Fruit fly (Drosophila melanogaster): ENCODE measurements around the gene CG15465.

CG15465 gene

dm6 chrX:5082840-5083646 lies 2.5 kb upstream of the CG15465 start:
- TF ChIP-seq Vsx2 (GFP tag; optimal IDR thresholded peaks at IDR 0.05; ENCODE audit: partially characterized antibody) = no peak
- peak; percentile 2 for TF ChIP-seq CG9705 (GFP tag; optimal IDR thresholded peaks at IDR 0.05)
- peak; percentile 87 for TF ChIP-seq Sp1 (GFP tag; optimal IDR thresholded peaks at IDR 0.05)
- TF ChIP-seq Rel (GFP tag; optimal IDR thresholded peaks at IDR 0.05) = no peak
- TF ChIP-seq Rel (tag; optimal IDR thresholded peaks at IDR 0.05) = no peak
- TF ChIP-seq h (GFP tag; optimal IDR thresholded peaks at IDR 0.05) = peak; percentile 16
- peak; percentile 44 for TF ChIP-seq Hnf4 (GFP tag; optimal IDR thresholded peaks at IDR 0.05)
- TF ChIP-seq foxo (GFP tag; optimal IDR thresholded peaks at IDR 0.05) = peak in 1 of 2 experiments; percentile 12
- peak; percentile 16 for TF ChIP-seq ey (GFP tag; optimal IDR thresholded peaks at IDR 0.05)
- TF ChIP-seq Hr83 (GFP tag; optimal IDR thresholded peaks at IDR 0.05; ENCODE audit: poor library complexity, severe bottlenecking) = peak; percentile 70
- peak; percentile 55 for TF ChIP-seq br (GFP tag; optimal IDR thresholded peaks at IDR 0.05)
- no peak for TF ChIP-seq CrebA (GFP tag; optimal IDR thresholded peaks at IDR 0.05; ENCODE audit: borderline replicate concordance)

- TF ChIP-seq h (GFP tag; optimal IDR thresholded peaks at IDR 0.05) (peak; percentile 97), Jra (GFP tag; optimal IDR thresholded peaks at IDR 0.05) (peak; percentile 90), Rel (GFP tag; optimal IDR thresholded peaks at IDR 0.05) (peak; percentile 70), Rel (tag; optimal IDR thresholded peaks at IDR 0.05) (peak; percentile 38), pan (optimal IDR thresholded peaks at IDR 0.05) (no peak), dsf (GFP tag; optimal IDR thresholded peaks at IDR 0.05; ENCODE audit: borderline replicate concordance) (peak; percentile 62), HLH106 (tag; optimal IDR thresholded peaks at IDR 0.05) (peak; percentile 89), woc (GFP tag; optimal IDR thresholded peaks at IDR 0.05) (peak; percentile 97), brk (GFP tag; optimal IDR thresholded peaks at IDR 0.05) (peak; percentile 82), Mio (GFP tag; optimal IDR thresholded peaks at IDR 0.05) (peak; percentile 82), Dif (GFP tag; optimal IDR thresholded peaks at IDR 0.05; ENCODE audit: partially characterized antibody) (no peak), Vsx2 (GFP tag; optimal IDR thresholded peaks at IDR 0.05; ENCODE audit: partially characterized antibody) (no peak), dmrt93B (GFP tag; optimal IDR thresholded peaks at IDR 0.05) (peak; percentile 84), sage (GFP tag; optimal IDR thresholded peaks at IDR 0.05) (peak; percentile 91), psq (GFP tag; optimal IDR thresholded peaks at IDR 0.05) (peak; percentile 97), usp (GFP tag; optimal IDR thresholded peaks at IDR 0.05) (no peak), rgr (GFP tag; optimal IDR thresholded peaks at IDR 0.05) (peak; percentile 95), foxo (GFP tag; optimal IDR thresholded peaks at IDR 0.05) (peak; percentile 94 to 97), GATAd (GFP tag; optimal IDR thresholded peaks at IDR 0.05) (peak; percentile 29), Hnf4 (GFP tag; optimal IDR thresholded peaks at IDR 0.05) (peak; percentile 96), tai (GFP tag; optimal IDR thresholded peaks at IDR 0.05) (peak; percentile 93), CG9705 (GFP tag; optimal IDR thresholded peaks at IDR 0.05) (peak; percentile 42), Hr78 (GFP tag; optimal IDR thresholded peaks at IDR 0.05) (no peak), fru (GFP tag; optimal IDR thresholded peaks at IDR 0.05) (peak; percentile 97), Hr83 (GFP tag; optimal IDR thresholded peaks at IDR 0.05; ENCODE audit: poor library complexity, severe bottlenecking) (peak; percentile 90), Myc (optimal IDR thresholded peaks at IDR 0.05) (no peak), br (GFP tag; optimal IDR thresholded peaks at IDR 0.05) (peak; percentile 97), dl (GFP tag; optimal IDR thresholded peaks at IDR 0.05; ENCODE audit: insufficient read depth in 1 of 2, partially characterized antibody in 2 of 2) (no peak), Sp1 (GFP tag; optimal IDR thresholded peaks at IDR 0.05) (peak; percentile 86), OdsH (GFP tag; optimal IDR thresholded peaks at IDR 0.05) (peak; percentile 90), jim (GFP tag; optimal IDR thresholded peaks at IDR 0.05) (peak; percentile 58), Abd-B (GFP tag; optimal IDR thresholded peaks at IDR 0.05) (no peak), lola (GFP tag; optimal IDR thresholded peaks at IDR 0.05) (no peak), N (GFP tag; optimal IDR thresholded peaks at IDR 0.05) (no peak), CG32264 (GFP tag; optimal IDR thresholded peaks at IDR 0.05) (peak; percentile 92), sv (GFP tag; optimal IDR thresholded peaks at IDR 0.05) (peak; percentile 95), CrebA (GFP tag; optimal IDR thresholded peaks at IDR 0.05; ENCODE audit: borderline replicate concordance) (peak; percentile 90), ey (GFP tag; optimal IDR thresholded peaks at IDR 0.05) (peak; percentile 97), Dfd (GFP tag; optimal IDR thresholded peaks at IDR 0.05) (no peak)
Observed at dm6 chrX:5083647-5084096, 1.9 kb upstream of the CG15465 start.
